Fruit fly (Drosophila melanogaster) whole organism, embryonic: ENCODE results near the gene rdo.

ENCODE experiments used
- E2f2 ChIP-seq: fragments of 200-800 bp; sonication (Bioruptor generic); IDR thresholded peaks from 2 replicates; pipeline ENCODE4 v1.3.6; 2022; ENCODE audit warnings: missing biosample characterization, missing genetic modification characterization
- gro ChIP-seq: fragments of 200-800 bp; sonication (Bioruptor generic); optimal IDR thresholded peaks from 2 replicates; lab custom pipeline; 2016; ENCODE audit warnings: missing biosample characterization, missing genetic modification characterization
- oc ChIP-seq: fragments of 200-800 bp; sonication (Bioruptor generic); optimal IDR thresholded peaks from 2 replicates; lab custom pipeline; 2018; ENCODE audit warnings: missing biosample characterization, mild to moderate bottlenecking, missing genetic modification characterization, moderate library complexity
- pfk ChIP-seq: fragments of 200-800 bp; sonication (Bioruptor generic); optimal IDR thresholded peaks from 2 replicates; lab custom pipeline; 2018; ENCODE audit warnings: missing biosample characterization, mild to moderate bottlenecking, missing genetic modification characterization, moderate library complexity
- unc-4 ChIP-seq: fragments of 200-800 bp; sonication (Bioruptor generic); IDR thresholded peaks from 2 replicates; pipeline ENCODE4 v1.3.6; 2022; ENCODE audit warnings: missing biosample characterization, missing genetic modification characterization; ENCODE audit not compliant: partially characterized antibody
- usp ChIP-seq: fragments of >200 bp; optimal IDR thresholded peaks from 2 replicates; lab custom pipeline; 2017; ENCODE audit warnings: missing biosample characterization, missing genetic modification characterization

DNA sequence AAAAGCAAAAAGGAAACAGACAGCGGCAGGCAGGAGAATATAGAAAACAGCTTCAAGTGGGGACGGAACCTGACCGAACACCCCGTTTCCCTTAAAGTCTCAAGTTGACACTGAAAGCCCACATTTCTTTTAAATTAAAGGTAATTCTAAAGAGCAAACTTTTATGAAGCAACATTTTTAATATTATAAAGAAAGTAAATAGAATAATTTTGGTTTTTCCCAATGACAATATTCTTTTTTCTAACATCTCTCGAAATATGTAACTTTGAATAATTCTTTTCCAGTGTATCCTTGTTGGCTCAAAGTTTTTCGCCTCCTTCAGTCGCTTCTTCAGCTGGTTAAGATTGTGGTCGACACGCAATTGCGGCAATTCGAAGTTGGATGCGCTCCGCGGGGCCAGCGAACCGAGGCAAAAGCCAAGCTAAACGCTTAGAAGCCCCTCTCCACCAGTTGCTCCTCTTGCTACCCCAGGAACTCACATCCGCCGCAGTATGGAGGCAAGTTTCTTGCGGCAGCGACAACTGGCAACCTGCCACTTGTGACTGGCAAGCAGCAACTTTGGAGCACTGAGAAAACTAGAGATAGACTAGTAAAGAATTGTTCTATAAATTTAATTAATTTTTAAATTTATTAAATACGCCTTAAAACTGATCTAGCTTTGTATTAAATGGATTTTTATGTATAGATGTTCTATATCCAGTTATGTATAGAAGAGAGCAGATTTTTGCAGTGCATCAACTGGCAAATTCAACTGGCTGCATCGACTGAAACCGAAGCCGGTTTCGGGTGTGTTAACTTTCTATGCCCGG is 8.9 kb upstream of the rdo start:
- TF ChIP-seq E2f2 (GFP tag; lab: Robert Waterston, UW), result no peak
- no peak for TF ChIP-seq pfk
- TF ChIP-seq gro (GFP tag; lab: Kevin White, UChicago), result no peak
- no peak for TF ChIP-seq usp (GFP tag; lab: Kevin White, UChicago)
- TF ChIP-seq unc-4 (GFP tag; lab: Robert Waterston, UW), result no peak
- no peak for TF ChIP-seq oc
